Fruit fly (Drosophila melanogaster): ENCODE measurements around the gene CG31676.

The CG31676 gene

dm6 chr2L:20805624-20806339 lies 34.8 kb upstream of the CG31676 start (continued):
- TF ChIP-seq CG17359 (tag; optimal IDR thresholded peaks at IDR 0.05) (peak; percentile 97), gce (GFP tag; IDR thresholded peaks at IDR 0.05) (peak; percentile 92), CG8281 (tag; optimal IDR thresholded peaks at IDR 0.05) (peak; percentile 85), CG4328 (GFP tag; optimal IDR thresholded peaks at IDR 0.05) (peak; percentile 88), Hr39 (optimal IDR thresholded peaks at IDR 0.05) (no peak), E2f1 (GFP tag; IDR thresholded peaks at IDR 0.05) (peak; percentile 95), vnd (GFP tag; IDR thresholded peaks at IDR 0.05; ENCODE audit: partially characterized antibody) (peak; percentile 87), pfk (GFP tag; optimal IDR thresholded peaks at IDR 0.05) (no peak), repo (GFP tag; optimal IDR thresholded peaks at IDR 0.05) (peak; percentile 21), CoRest (tag; optimal IDR thresholded peaks at IDR 0.05) (peak; percentile 97), HLH4C (GFP tag; IDR thresholded peaks at IDR 0.05; ENCODE audit: partially characterized antibody) (peak; percentile 96), Ssrp (tag; optimal IDR thresholded peaks at IDR 0.05) (peak; percentile 93), tio (GFP tag; optimal IDR thresholded peaks at IDR 0.05) (peak; percentile 94), bowl (GFP tag; IDR thresholded peaks at IDR 0.05) (peak; percentile 89), CG2712 (tag; optimal IDR thresholded peaks at IDR 0.05) (peak; percentile 98), Gsc (GFP tag; IDR thresholded peaks at IDR 0.05) (peak; percentile 75; the same call in 1 of the 2 replicates), tgo (GFP tag; IDR thresholded peaks at IDR 0.05) (peak; percentile 94), CG14710 (tag; optimal IDR thresholded peaks at IDR 0.05) (peak; percentile 92), Atf3 (GFP tag; optimal IDR thresholded peaks at IDR 0.05) (peak; percentile 69), otp (GFP tag; IDR thresholded peaks at IDR 0.05) (peak; percentile 94), CG4424 (GFP tag; optimal IDR thresholded peaks at IDR 0.05) (peak; percentile 95), kah (GFP tag; optimal IDR thresholded peaks at IDR 0.05) (peak; percentile 89), br (optimal IDR thresholded peaks at IDR 0.05) (no peak), en (GFP tag; optimal IDR thresholded peaks at IDR 0.05) (peak; percentile 53), Hmr (GFP tag; optimal IDR thresholded peaks at IDR 0.05) (peak; percentile 97), sob (GFP tag; IDR thresholded peaks at IDR 0.05) (peak; percentile 95), CG4854 (GFP tag; optimal IDR thresholded peaks at IDR 0.05) (peak; percentile 89), CG11695 (GFP tag; IDR thresholded peaks at IDR 0.05) (peak; percentile 95), wor (GFP tag; IDR thresholded peaks at IDR 0.05) (peak; percentile 92), Pdp1 (GFP tag; optimal IDR thresholded peaks at IDR 0.05) (peak; percentile 64 to 83), Kr (GFP tag; optimal IDR thresholded peaks at IDR 0.05) (no peak), CG9932 (GFP tag; IDR thresholded peaks at IDR 0.05) (peak; percentile 95), CG1603 (tag; optimal IDR thresholded peaks at IDR 0.05) (peak; percentile 96), eyg (GFP tag; optimal IDR thresholded peaks at IDR 0.05) (no peak), Six4 (GFP tag; optimal IDR thresholded peaks at IDR 0.05) (peak; percentile 88), PHDP (tag; optimal IDR thresholded peaks at IDR 0.05) (peak; percentile 97), CG9437 (GFP tag; optimal IDR thresholded peaks at IDR 0.05) (peak; percentile 92), CG15073 (GFP tag; optimal IDR thresholded peaks at IDR 0.05) (peak; percentile 57), ash1 (GFP tag; optimal IDR thresholded peaks at IDR 0.05) (peak; percentile 68), Ptx1 (GFP tag; IDR thresholded peaks at IDR 0.05) (peak; percentile 98), CG7963 (GFP tag; IDR thresholded peaks at IDR 0.05; ENCODE audit: partially characterized antibody) (peak; percentile 70), sna (GFP tag; IDR thresholded peaks at IDR 0.05; ENCODE audit: partially characterized antibody) (peak; percentile 33; the same call in 1 of the 2 replicates), tup (GFP tag; optimal IDR thresholded peaks at IDR 0.05) (peak; percentile 94), CG6683 (GFP tag; optimal IDR thresholded peaks at IDR 0.05) (peak; percentile 90), CG42726 (GFP tag; IDR thresholded peaks at IDR 0.05; ENCODE audit: partially characterized antibody) (no peak), ken (GFP tag; IDR thresholded peaks at IDR 0.05) (peak; percentile 92), CG7556 (GFP tag; optimal IDR thresholded peaks at IDR 0.05) (peak; percentile 97), Lpt (GFP tag; optimal IDR thresholded peaks at IDR 0.05) (no peak), MBD-R2 (GFP tag; IDR thresholded peaks at IDR 0.05) (peak; percentile 85), CG2116 (GFP tag; optimal IDR thresholded peaks at IDR 0.05) (peak; percentile 73)

Measured in whole organism, embryonic.